Fruit fly (Drosophila melanogaster): ENCODE results near the gene HP1D3csd.

Gene HP1D3csd

dm6 chrX:19166152-19166935 is 23.7 kb upstream of the HP1D3csd start (continued):
- TF ChIP-seq OdsH (GFP tag; optimal IDR thresholded peaks at IDR 0.05) (peak; percentile 17), CG9139 (GFP tag; optimal IDR thresholded peaks at IDR 0.05) (no peak), CG8319 (GFP tag; optimal IDR thresholded peaks at IDR 0.05) (peak; percentile 3), pdm3 (GFP tag; optimal IDR thresholded peaks at IDR 0.05) (peak; percentile 45), vri (GFP tag; optimal IDR thresholded peaks at IDR 0.05) (peak; percentile 51), cyc (GFP tag; optimal IDR thresholded peaks at IDR 0.05) (peak; percentile 56), Ets21C (GFP tag; optimal IDR thresholded peaks at IDR 0.05) (peak; percentile 42), CG3919 (GFP tag; optimal IDR thresholded peaks at IDR 0.05) (peak; percentile 11), net (GFP tag; optimal IDR thresholded peaks at IDR 0.05) (peak; percentile 19), CG6276 (GFP tag; optimal IDR thresholded peaks at IDR 0.05) (peak; percentile 38), Lpt (GFP tag; optimal IDR thresholded peaks at IDR 0.05) (no peak), Smox (GFP tag; optimal IDR thresholded peaks at IDR 0.05) (peak; percentile 45), CG11902 (GFP tag; optimal IDR thresholded peaks at IDR 0.05) (peak; percentile 5), Hr39 (GFP tag; optimal IDR thresholded peaks at IDR 0.05) (peak; percentile 63), CG8632 (GFP tag; optimal IDR thresholded peaks at IDR 0.05) (peak; percentile 48), Gug (GFP tag; IDR thresholded peaks at IDR 0.05) (no peak), Eip93F (GFP tag; optimal IDR thresholded peaks at IDR 0.05) (no peak)

- 0 out of 3 replicates have a peak, but pooled peaks have one; percentile 8 for TF ChIP-seq CG6163 (GFP tag; IDR thresholded peaks at IDR 0.05)
- no peak for TF ChIP-seq CG6808 (GFP tag; optimal IDR thresholded peaks at IDR 0.05)
These were observed 22.9 kb upstream of the HP1D3csd start, which contains the start of gene RhoGAP18B for dm6 chrX:19167032-19167568. TSS of gene RhoGAP18B (minus strand) at chrX:19167082.

DNA sequence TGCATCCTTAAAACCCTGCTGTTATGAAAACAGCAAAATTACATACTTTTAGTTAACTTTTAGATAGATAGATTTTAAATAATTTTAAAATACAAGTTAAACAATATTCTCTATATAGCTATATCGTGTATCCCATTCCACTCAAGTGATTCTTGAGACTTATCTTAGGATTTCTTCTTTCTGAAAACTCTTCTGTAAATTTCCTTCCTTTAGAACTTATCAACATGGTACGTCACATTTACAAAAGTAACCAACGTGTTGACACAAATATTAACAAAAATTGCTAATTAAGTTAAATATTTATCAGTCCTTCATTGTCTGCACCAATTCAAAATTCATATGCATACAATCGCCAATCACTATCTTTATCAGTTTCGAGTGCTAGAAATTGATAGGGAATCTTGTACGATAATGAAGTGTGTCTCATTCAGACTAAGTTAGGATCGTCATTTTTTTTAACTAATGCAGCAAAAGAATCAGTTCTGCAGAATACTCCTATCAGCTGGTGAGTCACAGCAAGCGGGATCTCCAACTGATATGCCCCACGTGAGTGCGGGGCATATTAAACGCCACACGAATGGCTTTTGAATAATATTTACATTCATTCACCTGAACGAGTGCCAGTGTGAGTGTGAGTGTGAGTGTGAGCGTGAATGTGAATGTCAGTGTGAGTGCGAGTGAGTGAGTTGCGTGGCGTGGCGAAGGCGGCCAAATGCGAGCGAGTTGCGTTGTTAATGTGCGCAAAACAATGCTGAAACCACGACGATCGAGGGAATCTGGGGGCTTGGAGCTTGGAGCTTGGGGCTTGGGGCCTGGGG is 22.2 kb upstream of the HP1D3csd start:
- TF ChIP-seq dsx (GFP tag; optimal IDR thresholded peaks at IDR 0.05; ENCODE audit: poor library complexity, severe bottlenecking): peak; percentile 18
- peak; percentile 81 for TF ChIP-seq fkh (GFP tag; optimal IDR thresholded peaks at IDR 0.05)
- TF ChIP-seq salr (GFP tag; optimal IDR thresholded peaks at IDR 0.05): no peak
- no peak for TF ChIP-seq CG10669 (GFP tag; optimal IDR thresholded peaks at IDR 0.05)
- peak; percentile 65 for TF ChIP-seq svp (GFP tag)
- TF ChIP-seq dac (GFP tag; optimal IDR thresholded peaks at IDR 0.05): no peak
- no peak for TF ChIP-seq CG11902 (GFP tag; optimal IDR thresholded peaks at IDR 0.05)
- peak; percentile 50 for TF ChIP-seq vri (GFP tag; optimal IDR thresholded peaks at IDR 0.05)
- TF ChIP-seq CG3032 (tag; optimal IDR thresholded peaks at IDR 0.05): no peak
- no peak for TF ChIP-seq acj6 (GFP tag; optimal IDR thresholded peaks at IDR 0.05)
- TF ChIP-seq CG6854 (GFP tag; optimal IDR thresholded peaks at IDR 0.05): no peak
- TF ChIP-seq Hr4 (GFP tag; optimal IDR thresholded peaks at IDR 0.05): no peak

dm6 chrX:19170791-19171190 is 19.2 kb upstream of the HP1D3csd start, which contains the start of gene Inx5:
TSS of gene Inx5 (minus strand) at chrX:19170883.
- TF ChIP-seq acj6 (GFP tag; optimal IDR thresholded peaks at IDR 0.05) (no peak), CG11902 (GFP tag; optimal IDR thresholded peaks at IDR 0.05) (no peak), esn (GFP tag; optimal IDR thresholded peaks at IDR 0.05) (no peak), cyc (GFP tag; optimal IDR thresholded peaks at IDR 0.05) (no peak), CG34406 (GFP tag; optimal IDR thresholded peaks at IDR 0.05) (no peak), OdsH (GFP tag; optimal IDR thresholded peaks at IDR 0.05) (no peak), achi (GFP tag; optimal IDR thresholded peaks at IDR 0.05) (no peak), CG8319 (GFP tag; optimal IDR thresholded peaks at IDR 0.05) (no peak), Eip93F (GFP tag; optimal IDR thresholded peaks at IDR 0.05) (no peak), CG6276 (GFP tag; optimal IDR thresholded peaks at IDR 0.05) (no peak), CG16779 (tag; optimal IDR thresholded peaks at IDR 0.05) (no peak), Ets96B (tag; optimal IDR thresholded peaks at IDR 0.05) (no peak), eg (GFP tag; IDR thresholded peaks at IDR 0.05) (no peak), CG11762 (GFP tag; optimal IDR thresholded peaks at IDR 0.05; ENCODE audit: insufficient read depth) (no peak)

Measured in whole organism, prepupa.